Fruit fly (Drosophila melanogaster) whole organism, adult: ENCODE results near the gene p23.

Experiments used
- CG1620 ChIP-seq: fragments of 200-800 bp; sonication (Bioruptor generic); optimal IDR thresholded peaks from 2 replicates; lab custom pipeline; 2016; ENCODE audit warnings: missing biosample characterization, missing genetic modification characterization
- pad ChIP-seq: fragments of 200-800 bp; sonication (Bioruptor generic); optimal IDR thresholded peaks from 3 replicates; lab custom pipeline; 2017; ENCODE audit warnings: missing biosample characterization, missing genetic modification characterization, mild to moderate bottlenecking, moderate library complexity, missing genetic modification reagents

DNA sequence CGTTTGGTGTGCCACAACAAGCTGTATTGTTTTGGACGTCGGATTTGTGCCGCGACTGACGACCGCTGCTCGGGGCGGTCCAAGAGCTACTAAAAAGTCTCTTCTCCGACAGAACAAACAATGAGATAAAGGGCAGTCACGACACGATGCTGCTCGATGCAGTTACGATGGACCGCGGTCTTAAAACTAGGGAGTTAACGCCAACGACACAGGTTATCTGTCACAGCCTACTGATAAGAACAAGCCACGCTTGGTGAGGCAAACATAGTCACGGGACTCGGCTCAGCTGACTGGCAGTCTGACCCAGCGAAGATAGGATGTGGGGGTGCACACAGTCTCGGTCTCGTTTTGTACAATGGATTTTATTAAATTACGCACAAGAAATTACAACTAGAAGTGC lies 6.4 kb downstream of the p23 start, which contains the start of gene CG9444:
- TF ChIP-seq CG1620 (GFP tag; lab: Kevin White, UChicago) (no peak), pad (no peak)
